Worm (Caenorhabditis elegans) whole organism, L4/young adult: Measurements from ENCODE around the gene efa-6.
A peak's percentile ranks its signal among the peaks of the same experiment; 100 is the strongest.

ENCODE experiments used
- W03F9.2 ChIP-seq: fragments of 150-350 bp; optimal IDR thresholded peaks from 2 replicates; lab custom pipeline; 2014; ENCODE audit warnings: missing biosample characterization, missing genetic modification characterization
- dao-5 ChIP-seq: sonication (generic microtip); optimal IDR thresholded peaks from 2 replicates; lab custom pipeline; 2016; ENCODE audit warnings: missing genotype, missing genetic modification characterization, moderate library complexity, missing compliant biosample characterization
- him-1 ChIP-seq: sonication (generic microtip); optimal IDR thresholded peaks from 2 replicates; lab custom pipeline; 2016; ENCODE audit warnings: missing genotype, missing genetic modification reagents, missing genetic modification characterization, missing compliant biosample characterization

efa-6 gene

ce11 chrIV:12617934-12618333 is 3.4 kb upstream of the efa-6 start:
- no peak for TF ChIP-seq W03F9.2
- no peak for TF ChIP-seq dao-5
- no peak for TF ChIP-seq him-1 (tag; lab: Kevin White, UChicago)

ce11 chrIV:12616943-12617689 is 2.6 kb upstream of the efa-6 start:
- TF ChIP-seq dao-5 (no peak), him-1 (tag; lab: Kevin White, UChicago) (no peak), W03F9.2 (no peak)

ce11 chrIV:12615122-12615745 is 710 bp upstream of the efa-6 start:
- TF ChIP-seq W03F9.2: no peak
- TF ChIP-seq him-1 (tag; lab: Kevin White, UChicago): no peak

ce11 chrIV:12605401-12605800 is 9.1 kb downstream of the efa-6 start, which contains the start of gene Y55D9A.2:
TSS of gene Y55D9A.2 (minus strand) at chrIV:12605431.
- TF ChIP-seq W03F9.2: peak; percentile 15
- no peak for TF ChIP-seq him-1 (tag; lab: Kevin White, UChicago)

- TF ChIP-seq dao-5: no peak
- TF ChIP-seq W03F9.2: no peak
- no peak for TF ChIP-seq him-1 (tag; lab: Kevin White, UChicago)
These were observed 13.6 kb downstream of the efa-6 start for ce11 chrIV:12600941-12601340.

- TF ChIP-seq dao-5 (no peak), W03F9.2 (no peak), him-1 (tag; lab: Kevin White, UChicago) (no peak)
These were observed 15.4 kb downstream of the efa-6 start, which contains the start of gene pgp-1 for ce11 chrIV:12599158-12599557. TSS of gene pgp-1 (minus strand) at chrIV:12599169.

ce11 chrIV:12596960-12597359 is 17.6 kb downstream of the efa-6 start:
- no peak for TF ChIP-seq dao-5
- TF ChIP-seq W03F9.2: no peak
- TF ChIP-seq him-1 (tag; lab: Kevin White, UChicago): no peak

- peak; percentile 74 for TF ChIP-seq him-1 (tag; lab: Kevin White, UChicago)
- TF ChIP-seq dao-5: peak; percentile 52
- no peak for TF ChIP-seq W03F9.2
These were observed 19.9 kb downstream of the efa-6 start for ce11 chrIV:12594574-12594973.

ce11 chrIV:12590373-12590772 is 24.2 kb downstream of the efa-6 start, which contains the start of gene cul-6:
TSS of gene cul-6 (minus strand) at chrIV:12590451.
- TF ChIP-seq him-1 (tag; lab: Kevin White, UChicago): no peak
- no peak for TF ChIP-seq W03F9.2
- TF ChIP-seq dao-5: no peak

- TF ChIP-seq W03F9.2 (no peak), him-1 (tag; lab: Kevin White, UChicago) (no peak), dao-5 (no peak)
These were observed 28.6 kb downstream of the efa-6 start, which contains the start of gene K08E7.8 for ce11 chrIV:12585966-12586365. TSS of gene K08E7.8 (minus strand) at chrIV:12586066.

- TF ChIP-seq him-1 (tag; lab: Kevin White, UChicago) (peak; percentile 29), W03F9.2 (no peak)
These were observed 30.4 kb downstream of the efa-6 start for ce11 chrIV:12584146-12584545.

- TF ChIP-seq dao-5: no peak
- TF ChIP-seq W03F9.2: no peak
- TF ChIP-seq him-1 (tag; lab: Kevin White, UChicago): no peak
These were observed 31.3 kb downstream of the efa-6 start for ce11 chrIV:12583181-12583580.

- TF ChIP-seq him-1 (tag; lab: Kevin White, UChicago) (no peak), dao-5 (no peak), W03F9.2 (no peak)
These were observed 33.5 kb downstream of the efa-6 start, which contains the start of gene K08E7.6 for ce11 chrIV:12581046-12581445. TSS of gene K08E7.6 (minus strand) at chrIV:12581146.

- TF ChIP-seq W03F9.2: no peak
- no peak for TF ChIP-seq him-1 (tag; lab: Kevin White, UChicago)
- TF ChIP-seq dao-5: no peak
These were observed 40.3 kb downstream of the efa-6 start for ce11 chrIV:12574265-12574664.

ce11 chrIV:12573068-12573467 is 41.5 kb downstream of the efa-6 start, which contains the start of gene K08E7.5:
TSS of gene K08E7.5 (plus strand) at chrIV:12573368.
- TF ChIP-seq him-1 (tag; lab: Kevin White, UChicago) (no peak), dao-5 (no peak), W03F9.2 (no peak)
